Fruit fly (Drosophila melanogaster) whole organism, embryonic: ENCODE data around the gene CG3306.
A peak's percentile ranks its signal among the peaks of the same experiment; 100 is the strongest.

Experiments used
- ATbp ChIP-seq: fragments of 200-800 bp; sonication (Bioruptor generic); optimal IDR thresholded peaks from 2 replicates; lab custom pipeline; 2017; ENCODE audit warnings: missing biosample characterization, mild to moderate bottlenecking, missing genetic modification characterization, missing genetic modification reagents
- B-H2 ChIP-seq: fragments of 200-800 bp; sonication (Bioruptor generic); optimal IDR thresholded peaks from 2 replicates; lab custom pipeline; 2018; ENCODE audit warnings: missing biosample characterization, mild to moderate bottlenecking, missing genetic modification characterization
- C15 ChIP-seq: fragments of 200-800 bp; sonication (Bioruptor generic); IDR thresholded peaks from 3 replicates; pipeline ENCODE4 v1.3.6; 2022; ENCODE audit warnings: missing biosample characterization, missing genetic modification characterization
- CG10267 ChIP-seq: fragments of 200-800 bp; sonication (Bioruptor generic); optimal IDR thresholded peaks from 2 replicates; lab custom pipeline; 2018; ENCODE audit warnings: missing biosample characterization, mild to moderate bottlenecking, missing genetic modification characterization, moderate library complexity
- CG10274 ChIP-seq: fragments of 200-800 bp; sonication (Bioruptor generic); optimal IDR thresholded peaks from 3 replicates; lab custom pipeline; 2017; ENCODE audit warnings: missing biosample characterization, mild to moderate bottlenecking, missing genetic modification characterization
- CG10959 ChIP-seq: fragments of 200-800 bp; sonication (Bioruptor generic); IDR thresholded peaks from 2 replicates; pipeline ENCODE4 v1.3.6; 2022; ENCODE audit warnings: missing biosample characterization, missing genetic modification characterization
- CG11085 ChIP-seq: fragments of 200-800 bp; sonication (Bioruptor generic); IDR thresholded peaks from 2 replicates; pipeline ENCODE4 v1.3.6; 2022; ENCODE audit warnings: missing biosample characterization, missing genetic modification characterization
- CG11504 ChIP-seq: fragments of 200-800 bp; sonication (Bioruptor generic); optimal IDR thresholded peaks from 3 replicates; lab custom pipeline; 2019; ENCODE audit warnings: missing biosample characterization, mild to moderate bottlenecking, missing genetic modification characterization, moderate library complexity
- CG11696 ChIP-seq: fragments of 200-800 bp; sonication (Bioruptor generic); IDR thresholded peaks from 2 replicates; pipeline ENCODE4 v1.3.6; 2022; ENCODE audit warnings: missing biosample characterization, missing genetic modification characterization
- CG12155 ChIP-seq: fragments of 200-800 bp; sonication (Bioruptor generic); optimal IDR thresholded peaks from 3 replicates; lab custom pipeline; 2016; ENCODE audit warnings: missing biosample characterization, missing genetic modification characterization
- CG14860 ChIP-seq: fragments of 200-800 bp; sonication (Bioruptor generic); IDR thresholded peaks from 3 replicates; pipeline ENCODE4 v1.3.6; 2022; ENCODE audit warnings: missing biosample characterization, missing genetic modification characterization; ENCODE audit not compliant: partially characterized antibody
- CG15601 ChIP-seq: fragments of 200-800 bp; sonication (Bioruptor generic); optimal IDR thresholded peaks from 3 replicates; lab custom pipeline; 2019; ENCODE audit warnings: missing biosample characterization, mild to moderate bottlenecking, missing genetic modification characterization, moderate library complexity
- CG1647 ChIP-seq: fragments of 200-800 bp; sonication (Bioruptor generic); optimal IDR thresholded peaks from 3 replicates; lab custom pipeline; 2016; ENCODE audit warnings: missing biosample characterization, missing genetic modification characterization
- CG17359 ChIP-seq: fragments of 200-800 bp; sonication (Bioruptor generic); optimal IDR thresholded peaks from 3 replicates; lab custom pipeline; 2018; ENCODE audit warnings: missing biosample characterization, mild to moderate bottlenecking, missing genetic modification characterization, moderate library complexity
- CG17829 ChIP-seq: fragments of 200-800 bp; optimal IDR thresholded peaks from 2 replicates; lab custom pipeline; 2019; ENCODE audit warnings: missing biosample characterization, mild to moderate bottlenecking, missing genetic modification characterization, moderate library complexity
- CG2875 ChIP-seq: fragments of 200-800 bp; sonication (Bioruptor generic); optimal IDR thresholded peaks from 2 replicates; lab custom pipeline; 2017; ENCODE audit warnings: missing biosample characterization, mild to moderate bottlenecking, missing genetic modification characterization, missing genetic modification reagents
- CG31365 ChIP-seq: fragments of 200-800 bp; sonication (Bioruptor generic); optimal IDR thresholded peaks from 2 replicates; lab custom pipeline; 2018; ENCODE audit warnings: missing biosample characterization, mild to moderate bottlenecking, missing genetic modification characterization
- CG43689 ChIP-seq: fragments of 200-800 bp; sonication (Bioruptor generic); IDR thresholded peaks from 2 replicates; pipeline ENCODE4 v1.3.6; 2022; ENCODE audit warnings: missing biosample characterization, missing genetic modification characterization
- CG4854 ChIP-seq: fragments of 200-800 bp; sonication (Bioruptor generic); optimal IDR thresholded peaks from 2 replicates; lab custom pipeline; 2016; ENCODE audit warnings: missing biosample characterization, missing genetic modification characterization, inconsistent platforms
- CG6854 ChIP-seq: fragments of 200-800 bp; sonication (Bioruptor generic); optimal IDR thresholded peaks from 3 replicates; lab custom pipeline; 2017; ENCODE audit warnings: missing biosample characterization, mild to moderate bottlenecking, missing genetic modification characterization
- CG7372 ChIP-seq: fragments of 200-800 bp; sonication (Bioruptor generic); IDR thresholded peaks from 2 replicates; pipeline ENCODE4 v1.3.6; 2022; ENCODE audit warnings: missing biosample characterization, missing genetic modification characterization
- CG7556 ChIP-seq: fragments of 200-800 bp; sonication (Bioruptor generic); optimal IDR thresholded peaks from 2 replicates; lab custom pipeline; 2017; ENCODE audit warnings: missing biosample characterization, mild to moderate bottlenecking, missing genetic modification characterization
- CG9727 ChIP-seq: fragments of 200-800 bp; sonication (Bioruptor generic); optimal IDR thresholded peaks from 3 replicates; lab custom pipeline; 2017; ENCODE audit warnings: missing biosample characterization, mild to moderate bottlenecking, missing genetic modification characterization
- CoRest ChIP-seq: fragments of 200-800 bp; sonication (Bioruptor generic); optimal IDR thresholded peaks from 3 replicates; lab custom pipeline; 2018; ENCODE audit warnings: missing biosample characterization, mild to moderate bottlenecking, missing genetic modification characterization, moderate library complexity
- D ChIP-seq, 2 experiments: fragments of 200-800 bp in 1 of 2; fragments of >200 bp in 1 of 2; sonication (Bioruptor generic) in 1 of 2; optimal IDR thresholded peaks; 2 replicates in 1 of 2; 3 replicates in 1 of 2; lab custom pipeline; 2017; ENCODE audit warnings: mild to moderate bottlenecking in 1 of 2, missing biosample characterization in 1 of 2, missing genetic modification characterization in 1 of 2, missing genetic modification reagents in 1 of 2
- Dip2 ChIP-seq: fragments of 200-800 bp; sonication (Bioruptor generic); IDR thresholded peaks from 2 replicates; pipeline ENCODE4 v1.3.6; 2022; ENCODE audit warnings: missing biosample characterization, missing genetic modification characterization
- Dp ChIP-seq: fragments of 200-800 bp; sonication (Bioruptor generic); optimal IDR thresholded peaks from 2 replicates; lab custom pipeline; 2018; ENCODE audit warnings: missing biosample characterization, mild to moderate bottlenecking, missing genetic modification characterization, moderate library complexity
- Ets97D ChIP-seq: fragments of 200-800 bp; sonication (Bioruptor generic); optimal IDR thresholded peaks from 3 replicates; lab custom pipeline; 2016; ENCODE audit warnings: missing biosample characterization, missing genetic modification characterization
- GATAe ChIP-seq: fragments of 200-800 bp; sonication (Bioruptor generic); conservative IDR thresholded peaks from 2 replicates; pipeline ENCODE4 v1.3.6; 2022; ENCODE audit warnings: missing biosample characterization, missing genetic modification characterization
- HLHmδ ChIP-seq: fragments of 200-800 bp; sonication (Bioruptor generic); optimal IDR thresholded peaks from 2 replicates; lab custom pipeline; 2018; ENCODE audit warnings: missing biosample characterization, mild to moderate bottlenecking, missing genetic modification characterization, moderate library complexity
- HmgD ChIP-seq: fragments of 200-800 bp; sonication (Bioruptor generic); optimal IDR thresholded peaks from 3 replicates; lab custom pipeline; 2016; ENCODE audit warnings: missing biosample characterization, missing genetic modification characterization
- Jarid2 ChIP-seq: fragments of 200-800 bp; sonication (Bioruptor generic); optimal IDR thresholded peaks from 3 replicates; lab custom pipeline; 2017; ENCODE audit warnings: mild to moderate bottlenecking, missing biosample characterization, missing genetic modification reagents, missing genetic modification characterization
- MTF-1 ChIP-seq: fragments of 200-800 bp; sonication (Bioruptor generic); optimal IDR thresholded peaks from 2 replicates; lab custom pipeline; 2018; ENCODE audit warnings: missing biosample characterization, mild to moderate bottlenecking, missing genetic modification characterization, borderline replicate concordance
- Rx ChIP-seq: fragments of 200-800 bp; sonication (Bioruptor generic); IDR thresholded peaks from 2 replicates; pipeline ENCODE4 v1.3.6; 2022; ENCODE audit warnings: missing biosample characterization, missing genetic modification characterization
- Ssrp ChIP-seq: fragments of 200-800 bp; sonication (Bioruptor generic); optimal IDR thresholded peaks from 2 replicates; lab custom pipeline; 2018; ENCODE audit warnings: missing biosample characterization, mild to moderate bottlenecking, missing genetic modification characterization, moderate library complexity
- aop ChIP-seq: fragments of 200-800 bp; sonication (Bioruptor generic); IDR thresholded peaks from 2 replicates; pipeline ENCODE4 v1.3.6; 2022; ENCODE audit warnings: missing biosample characterization, missing genetic modification characterization
- dmrt11E ChIP-seq: fragments of 200-800 bp; sonication (Bioruptor generic); optimal IDR thresholded peaks from 3 replicates; lab custom pipeline; 2018; ENCODE audit warnings: missing biosample characterization, mild to moderate bottlenecking, missing genetic modification characterization, moderate library complexity
- dpn ChIP-seq, 2 experiments: fragments of 200-800 bp; sonication (Bioruptor generic); optimal IDR thresholded peaks; 3 replicates each; lab custom pipeline; 2016; ENCODE audit warnings: missing biosample characterization in 2 of 2, missing genetic modification characterization in 2 of 2
- gro ChIP-seq: fragments of 200-800 bp; sonication (Bioruptor generic); optimal IDR thresholded peaks from 2 replicates; lab custom pipeline; 2016; ENCODE audit warnings: missing biosample characterization, missing genetic modification characterization
- ham ChIP-seq: fragments of 200-800 bp; sonication (Bioruptor generic); IDR thresholded peaks from 2 replicates; pipeline ENCODE4 v1.3.6; 2022; ENCODE audit warnings: missing biosample characterization, missing genetic modification characterization
- jigr1 ChIP-seq: fragments of 200-800 bp; sonication (Bioruptor generic); IDR thresholded peaks from 3 replicates; pipeline ENCODE4 v1.3.6; 2022; ENCODE audit warnings: missing biosample characterization, missing genetic modification characterization
- mirr ChIP-seq: fragments of 200-800 bp; sonication (Bioruptor generic); optimal IDR thresholded peaks from 3 replicates; lab custom pipeline; 2018; ENCODE audit warnings: missing biosample characterization, mild to moderate bottlenecking, missing genetic modification characterization
- odd ChIP-seq: fragments of 200-800 bp; sonication (Bioruptor generic); optimal IDR thresholded peaks from 2 replicates; lab custom pipeline; 2017; ENCODE audit warnings: missing biosample characterization, mild to moderate bottlenecking, missing genetic modification characterization
- rib ChIP-seq: fragments of 200-800 bp; sonication (Bioruptor generic); IDR thresholded peaks from 2 replicates; pipeline ENCODE4 v1.3.6; 2022; ENCODE audit warnings: missing biosample characterization, missing genetic modification characterization
- run ChIP-seq: fragments of 200-800 bp; sonication (Bioruptor generic); optimal IDR thresholded peaks from 3 replicates; lab custom pipeline; 2018; ENCODE audit warnings: missing biosample characterization, mild to moderate bottlenecking, missing genetic modification characterization
- sens-2 ChIP-seq: fragments of 200-800 bp; sonication (Bioruptor generic); IDR thresholded peaks from 2 replicates; pipeline ENCODE4 v1.3.6; 2022; ENCODE audit warnings: missing biosample characterization, missing genetic modification characterization
- tio ChIP-seq: fragments of 200-800 bp; sonication (Bioruptor generic); optimal IDR thresholded peaks from 2 replicates; lab custom pipeline; 2017; ENCODE audit warnings: missing biosample characterization, missing genetic modification characterization, inconsistent platforms
- ttk ChIP-seq: fragments of 200-800 bp; sonication (Bioruptor generic); IDR thresholded peaks from 2 replicates; pipeline ENCODE4 v2.1.2; 2022; ENCODE audit warnings: missing biosample characterization, missing genetic modification characterization
- wor ChIP-seq: fragments of 200-800 bp; sonication (Bioruptor generic); IDR thresholded peaks from 2 replicates; pipeline ENCODE4 v1.3.6; 2022; ENCODE audit warnings: missing biosample characterization, missing genetic modification characterization
- z ChIP-seq: fragments of 200-800 bp; sonication (Bioruptor generic); IDR thresholded peaks from 3 replicates; pipeline ENCODE4 v1.3.6; 2022; ENCODE audit warnings: missing biosample characterization, missing genetic modification characterization

CG3306 gene

DNA sequence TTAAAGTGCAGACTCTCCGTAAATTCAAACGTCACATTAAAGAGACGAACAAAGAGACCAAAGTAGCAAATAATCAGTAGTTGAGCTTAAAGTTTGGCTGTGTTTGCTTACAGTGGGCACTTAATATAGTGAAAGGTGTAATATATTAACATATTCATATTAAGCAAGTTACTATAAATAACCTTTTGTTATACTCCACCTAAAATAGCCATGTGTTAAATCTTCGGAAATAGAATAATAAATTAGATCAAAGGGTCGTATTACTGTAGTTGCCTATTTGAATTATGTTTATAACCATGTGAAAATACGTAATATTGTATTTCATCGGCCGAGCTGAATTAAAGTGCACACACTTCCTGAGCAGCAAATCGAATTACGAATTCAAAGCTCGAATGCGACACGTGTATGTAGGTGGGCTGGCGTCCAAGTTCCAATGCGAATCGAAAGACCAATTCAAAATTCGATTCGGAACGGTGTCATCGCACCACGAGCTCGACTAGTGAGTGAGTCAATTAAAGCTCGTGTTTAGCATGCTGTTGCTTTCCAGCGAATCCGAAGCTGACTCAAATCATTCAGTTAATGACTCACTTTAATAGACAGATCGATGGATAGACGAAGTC lies 49.0 kb upstream of the CG3306 start (continued):
- TF ChIP-seq CG43689 (GFP tag; lab: Robert Waterston, UW) (no peak), ATbp (no peak), C15 (GFP tag; lab: Robert Waterston, UW) (no peak), CG31365 (tag; lab: Kevin White, UChicago) (no peak), wor (no peak), run (no peak), CoRest (tag; lab: Kevin White, UChicago) (peak; percentile 25), B-H2 (GFP tag; lab: Kevin White, UChicago) (no peak), CG6854 (GFP tag; lab: Kevin White, UChicago) (no peak), tio (no peak), CG17359 (tag; lab: Kevin White, UChicago) (peak; percentile 39), D (optimal IDR thresholded peaks at IDR 0.05; lab: Kevin White, UChicago) (no peak), D (GFP tag; optimal IDR thresholded peaks at IDR 0.05; lab: Kevin White, UChicago) (no peak), HmgD (no peak), HLHmδ (GFP tag; lab: Kevin White, UChicago) (no peak), CG17829 (tag; lab: Kevin White, UChicago) (no peak), z (GFP tag; lab: Robert Waterston, UW) (no peak), gro (no peak), mirr (GFP tag; lab: Kevin White, UChicago) (no peak), Rx (GFP tag; lab: Robert Waterston, UW) (no peak), dmrt11E (tag; lab: Kevin White, UChicago) (no peak), rib (no peak), MTF-1 (GFP tag; lab: Kevin White, UChicago) (no peak), Dp (GFP tag; lab: Kevin White, UChicago) (no peak), CG10274 (GFP tag; lab: Kevin White, UChicago) (no peak), GATAe (no peak), CG4854 (no peak), CG1647 (no peak), CG7556 (GFP tag; lab: Kevin White, UChicago) (no peak), Ets97D (GFP tag; lab: Kevin White, UChicago) (no peak), CG7372 (GFP tag; lab: Robert Waterston, UW) (no peak), jigr1 (GFP tag; lab: Robert Waterston, UW) (no peak), CG11504 (peak; percentile 54), Jarid2 (GFP tag; lab: Kevin White, UChicago) (no peak), aop (no peak), CG15601 (tag; lab: Kevin White, UChicago) (no peak), CG2875 (GFP tag; lab: Kevin White, UChicago) (no peak), ham (GFP tag; lab: Robert Waterston, UW) (no peak), CG11085 (GFP tag; lab: Robert Waterston, UW) (no peak), Dip2 (no peak), Ssrp (no peak), CG12155 (no peak), CG11696 (GFP tag; lab: Robert Waterston, UW) (no peak), CG9727 (no peak), sens-2 (GFP tag; lab: Robert Waterston, UW) (no peak), dpn (GFP tag; optimal IDR thresholded peaks at IDR 0.05; lab: Kevin White, UChicago) (no peak), odd (no peak), CG10959 (GFP tag; lab: Robert Waterston, UW) (no peak), CG14860 (GFP tag; lab: Robert Waterston, UW) (no peak), CG10267 (tag; lab: Kevin White, UChicago) (no peak), ttk (GFP tag; lab: Robert Waterston, UW) (no peak; the same call in 1 of the 2 replicates)
